Worm (Caenorhabditis elegans) whole organism, L1 larva: ENCODE results near the gene spp-22.

Experiments
- C04F5.9 ChIP-seq: sonication (generic microtip); optimal IDR thresholded peaks from 2 replicates; lab custom pipeline; 2016; ENCODE audit warnings: missing genetic modification characterization, missing compliant biosample characterization
- C16A3.4 ChIP-seq: fragments of 150-350 bp; optimal IDR thresholded peaks from 2 replicates; lab custom pipeline; 2014; ENCODE audit warnings: missing biosample characterization, missing genetic modification characterization
- C34B4.2 ChIP-seq: sonication (generic microtip); optimal IDR thresholded peaks from 2 replicates; lab custom pipeline; 2017; ENCODE audit warnings: mild to moderate bottlenecking, missing genetic modification characterization, missing compliant biosample characterization
- F16B12.6 ChIP-seq: fragments of 150-350 bp; optimal IDR thresholded peaks from 2 replicates; lab custom pipeline; 2014; ENCODE audit warnings: missing biosample characterization, missing genetic modification characterization
- alr-1 ChIP-seq: fragments of 200-800 bp; sonication (Bioruptor generic); optimal IDR thresholded peaks from 2 replicates; lab custom pipeline; 2018; ENCODE audit warnings: borderline replicate concordance, mild to moderate bottlenecking, missing genetic modification characterization, missing compliant biosample characterization
- aly-2 ChIP-seq: fragments of 150-350 bp; optimal IDR thresholded peaks from 2 replicates; lab custom pipeline; 2014; ENCODE audit warnings: missing biosample characterization, missing genetic modification characterization
- blmp-1 ChIP-seq: fragments of 150-350 bp; optimal IDR thresholded peaks from 2 replicates; lab custom pipeline; 2014; ENCODE audit warnings: missing biosample characterization, missing genetic modification characterization
- ceh-82 ChIP-seq, 3 experiments: fragments of 150-350 bp in 1 of 3; sonication (generic microtip) in 2 of 3; optimal IDR thresholded peaks; 2 replicates each; lab custom pipeline; 2014 to 2017; ENCODE audit warnings: missing biosample characterization in 3 of 3, missing genetic modification characterization in 3 of 3
- ces-1 ChIP-seq: fragments of 150-350 bp; optimal IDR thresholded peaks from 2 replicates; lab custom pipeline; 2014; ENCODE audit warnings: missing biosample characterization, missing genetic modification reagents, missing genetic modification characterization
- dsc-1 ChIP-seq: sonication (generic microtip); optimal IDR thresholded peaks from 2 replicates; lab custom pipeline; 2016; ENCODE audit warnings: mild to moderate bottlenecking, missing genetic modification characterization, missing compliant biosample characterization
- egl-13 ChIP-seq: sonication (generic microtip); optimal IDR thresholded peaks from 2 replicates; lab custom pipeline; 2016; ENCODE audit warnings: missing genotype, missing genetic modification reagents, missing genetic modification characterization, missing compliant biosample characterization
- egl-27 ChIP-seq, 2 experiments: fragments of 150-350 bp in 1 of 2; sonication (generic microtip); optimal IDR thresholded peaks; 3 replicates each; lab custom pipeline; 2017 to 2018; ENCODE audit warnings: missing biosample characterization in 2 of 2, missing genetic modification characterization in 2 of 2, missing genetic modification reagents in 2 of 2
- elt-3 ChIP-seq, 6 experiments: fragments of 150-350 bp in 1 of 6; sonication (generic microtip); optimal IDR thresholded peaks; 2 replicates each; lab custom pipeline; 2017 to 2018; ENCODE audit warnings: missing biosample characterization in 6 of 6, missing genetic modification characterization in 6 of 6, inconsistent platforms in 1 of 6
- fkh-10 ChIP-seq: sonication (generic microtip); optimal IDR thresholded peaks from 2 replicates; lab custom pipeline; 2017; ENCODE audit warnings: missing biosample characterization, missing genetic modification reagents, missing genetic modification characterization
- fkh-4 ChIP-seq: sonication (generic microtip); optimal IDR thresholded peaks from 2 replicates; lab custom pipeline; 2016; ENCODE audit warnings: missing compliant biosample characterization, missing genetic modification characterization, borderline replicate concordance
- fkh-8 ChIP-seq: sonication (generic microtip); optimal IDR thresholded peaks from 2 replicates; lab custom pipeline; 2016; ENCODE audit warnings: mild to moderate bottlenecking, missing genetic modification characterization, missing compliant biosample characterization
- fos-1 ChIP-seq: fragments of 150-350 bp; optimal IDR thresholded peaks from 2 replicates; lab custom pipeline; 2014; ENCODE audit warnings: missing biosample characterization, missing genetic modification characterization
- irx-1 ChIP-seq: sonication (generic microtip); optimal IDR thresholded peaks from 2 replicates; lab custom pipeline; 2016; ENCODE audit warnings: missing genetic modification characterization, missing compliant biosample characterization
- lin-13 ChIP-seq: fragments of 150-350 bp; optimal IDR thresholded peaks from 2 replicates; lab custom pipeline; 2014; ENCODE audit warnings: missing biosample characterization, missing genetic modification reagents, missing genetic modification characterization
- lin-14 ChIP-seq: fragments of 200-800 bp; sonication (Bioruptor generic); optimal IDR thresholded peaks from 2 replicates; lab custom pipeline; 2018; ENCODE audit warnings: mild to moderate bottlenecking, missing genetic modification characterization, moderate library complexity, missing compliant biosample characterization
- lin-15B ChIP-seq: fragments of 150-350 bp; sonication (generic microtip); optimal IDR thresholded peaks from 3 replicates; lab custom pipeline; 2014; ENCODE audit warnings: missing biosample characterization, missing genetic modification characterization
- lin-35 ChIP-seq, 2 experiments: fragments of 150-350 bp; optimal IDR thresholded peaks; 2 replicates each; lab custom pipeline; 2014; ENCODE audit warnings: missing biosample characterization in 2 of 2, missing genetic modification characterization in 2 of 2, missing genetic modification reagents in 2 of 2
- lin-39 ChIP-seq: fragments of 150-350 bp; optimal IDR thresholded peaks from 2 replicates; lab custom pipeline; 2014; ENCODE audit warnings: missing biosample characterization, missing genetic modification reagents, missing genetic modification characterization
- lir-3 ChIP-seq: sonication (generic microtip); optimal IDR thresholded peaks from 2 replicates; lab custom pipeline; 2016; ENCODE audit warnings: mild to moderate bottlenecking, missing genetic modification characterization, moderate library complexity, missing compliant biosample characterization; ENCODE audit not compliant: poor library complexity
- lsy-2 ChIP-seq, 2 experiments: fragments of 150-350 bp; optimal IDR thresholded peaks; 2 replicates each; lab custom pipeline; 2014; ENCODE audit warnings: missing biosample characterization in 2 of 2, missing genetic modification characterization in 2 of 2
- mdl-1 ChIP-seq, 2 experiments: fragments of 150-350 bp; optimal IDR thresholded peaks; 2 replicates each; lab custom pipeline; 2014 to 2017; ENCODE audit warnings: missing biosample characterization in 2 of 2, missing genetic modification characterization in 2 of 2, inconsistent platforms in 1 of 2
- mef-2 ChIP-seq: fragments of 150-350 bp; optimal IDR thresholded peaks from 2 replicates; lab custom pipeline; 2014; ENCODE audit warnings: missing biosample characterization, missing genetic modification characterization
- mep-1 ChIP-seq: fragments of 150-350 bp; optimal IDR thresholded peaks from 2 replicates; lab custom pipeline; 2014; ENCODE audit warnings: missing biosample characterization, missing genetic modification characterization
- nhr-20 ChIP-seq: sonication (generic microtip); optimal IDR thresholded peaks from 2 replicates; lab custom pipeline; 2016; ENCODE audit warnings: mild to moderate bottlenecking, missing genetic modification characterization, missing compliant biosample characterization
- nhr-28 ChIP-seq: fragments of 150-350 bp; optimal IDR thresholded peaks from 2 replicates; lab custom pipeline; 2014; ENCODE audit warnings: missing biosample characterization, missing genetic modification characterization
- nhr-47 ChIP-seq: sonication (generic microtip); optimal IDR thresholded peaks from 2 replicates; lab custom pipeline; 2016; ENCODE audit warnings: mild to moderate bottlenecking, missing genetic modification characterization, moderate library complexity, missing compliant biosample characterization
- nhr-71 ChIP-seq: sonication (generic microtip); optimal IDR thresholded peaks from 2 replicates; lab custom pipeline; 2016; ENCODE audit warnings: mild to moderate bottlenecking, missing genetic modification characterization, moderate library complexity, missing compliant biosample characterization
- nhr-76 ChIP-seq: sonication (generic microtip); optimal IDR thresholded peaks from 2 replicates; lab custom pipeline; 2017; ENCODE audit warnings: missing biosample characterization, missing genetic modification characterization
- nhr-84 ChIP-seq: sonication (generic microtip); optimal IDR thresholded peaks from 2 replicates; lab custom pipeline; 2017; ENCODE audit warnings: missing biosample characterization, missing genetic modification characterization
- nhr-85 ChIP-seq: sonication (generic microtip); peaks from one replicate; lab custom pipeline; 2016; ENCODE audit warnings: missing genetic modification characterization, inconsistent platforms, missing compliant biosample characterization
- nhr-90 ChIP-seq: sonication (generic microtip); optimal IDR thresholded peaks from 2 replicates; lab custom pipeline; 2016; ENCODE audit warnings: mild to moderate bottlenecking, missing genetic modification characterization, missing compliant biosample characterization; ENCODE audit not compliant: poor library complexity
- pax-3 ChIP-seq: fragments of 200-800 bp; sonication (Bioruptor generic); optimal IDR thresholded peaks from 2 replicates; lab custom pipeline; 2018; ENCODE audit warnings: mild to moderate bottlenecking, missing genetic modification characterization, moderate library complexity, missing compliant biosample characterization
- rnt-1 ChIP-seq: sonication (generic microtip); optimal IDR thresholded peaks from 2 replicates; lab custom pipeline; 2016; ENCODE audit warnings: mild to moderate bottlenecking, missing genetic modification characterization, moderate library complexity, missing compliant biosample characterization
- skn-1 ChIP-seq: fragments of 150-350 bp; optimal IDR thresholded peaks from 2 replicates; lab custom pipeline; 2014; ENCODE audit warnings: missing biosample characterization, missing genetic modification characterization
- sptf-1 ChIP-seq: fragments of 150-350 bp; optimal IDR thresholded peaks from 2 replicates; lab custom pipeline; 2014; ENCODE audit warnings: missing biosample characterization, missing genetic modification characterization
- sup-37 ChIP-seq: fragments of 200-800 bp; sonication (Bioruptor generic); optimal IDR thresholded peaks from 2 replicates; lab custom pipeline; 2018; ENCODE audit warnings: mild to moderate bottlenecking, missing genetic modification characterization, missing compliant biosample characterization
- unc-30 ChIP-seq: sonication (generic microtip); optimal IDR thresholded peaks from 2 replicates; lab custom pipeline; 2017; ENCODE audit warnings: missing biosample characterization, missing genetic modification characterization
- unc-98 ChIP-seq: fragments of 200-800 bp; sonication (Bioruptor generic); IDR thresholded peaks from 2 replicates; pipeline ENCODE4 v1.3.6; 2022; ENCODE audit warnings: missing genetic modification characterization, missing compliant biosample characterization
- vab-15 ChIP-seq: sonication (generic microtip); optimal IDR thresholded peaks from 2 replicates; lab custom pipeline; 2017; ENCODE audit warnings: missing genotype, mild to moderate bottlenecking, missing genetic modification characterization, missing compliant biosample characterization
- xbp-1 ChIP-seq: sonication (generic microtip); optimal IDR thresholded peaks from 2 replicates; lab custom pipeline; 2016; ENCODE audit warnings: missing genetic modification characterization, missing compliant biosample characterization
- ztf-4 ChIP-seq: fragments of 150-350 bp; optimal IDR thresholded peaks from 2 replicates; lab custom pipeline; 2014; ENCODE audit warnings: missing biosample characterization, missing genetic modification characterization

Gene spp-22

DNA sequence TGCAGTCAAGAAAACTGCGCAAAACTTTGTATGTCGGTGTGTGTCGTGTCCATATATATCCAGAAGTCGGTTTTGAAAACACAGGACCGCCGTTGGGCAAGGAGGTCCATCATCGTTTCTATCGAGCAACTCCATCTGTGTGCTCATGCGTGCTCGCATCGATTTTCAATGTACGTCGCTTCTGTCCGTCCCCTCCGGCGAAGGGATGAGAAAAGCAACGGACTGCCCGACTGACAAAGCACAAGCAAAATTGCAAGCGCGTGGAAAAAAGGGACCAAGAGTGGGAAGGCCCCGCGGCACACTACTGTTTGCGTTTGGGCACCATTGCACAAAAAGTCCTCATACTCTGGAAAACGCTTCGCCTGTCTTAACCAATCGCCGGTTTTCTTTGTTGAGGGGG, 10.9 kb downstream of the spp-22 start:
- TF ChIP-seq fkh-8 (tag; lab: Kevin White, UChicago) (no peak), ztf-4 (tag; lab: Kevin White, UChicago) (no peak), lin-14 (GFP tag; lab: Kevin White, UChicago) (peak; percentile 50)

DNA sequence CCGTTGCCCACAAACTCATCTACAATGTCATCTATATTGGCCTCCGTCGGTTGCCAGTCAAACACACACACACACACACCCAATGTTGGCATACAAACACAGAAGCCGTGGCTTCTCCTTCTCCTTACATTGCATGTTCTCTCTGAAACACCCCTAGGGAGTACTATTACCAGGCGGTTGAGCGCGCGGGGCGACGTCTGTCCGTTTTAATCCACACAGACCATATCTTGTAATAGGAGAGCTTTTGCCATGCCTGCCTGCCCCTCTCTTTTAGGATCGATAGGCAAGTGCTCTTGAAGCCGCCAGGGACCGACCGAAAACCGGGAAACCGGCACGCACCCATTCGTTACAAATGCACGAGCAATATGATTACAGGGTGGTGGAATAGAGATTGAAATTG, 13.0 kb downstream of the spp-22 start:
- TF ChIP-seq lin-39 (tag; lab: Kevin White, UChicago), result no peak
- peak; percentile 28 for TF ChIP-seq lin-14 (GFP tag; lab: Kevin White, UChicago)

DNA sequence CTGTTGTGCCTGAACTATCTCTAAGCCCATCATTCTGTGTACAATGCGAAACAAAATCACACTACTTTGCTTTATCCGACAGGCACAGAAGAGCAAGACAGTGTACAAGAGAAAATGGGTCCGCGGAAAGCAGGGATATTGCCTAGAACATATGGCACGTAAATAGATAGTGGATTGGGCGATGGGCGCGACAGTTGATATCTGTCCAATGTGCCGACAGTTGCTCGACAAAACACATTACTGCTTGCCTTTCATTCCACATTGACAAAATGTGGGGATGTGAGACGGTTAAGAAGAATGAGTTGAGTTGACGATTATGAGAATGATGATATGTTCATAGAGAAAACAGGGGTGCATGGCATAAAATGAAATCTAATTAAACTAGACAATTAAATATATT, 13.5 kb downstream of the spp-22 start:
- TF ChIP-seq rnt-1 (tag; lab: Kevin White, UChicago) (peak; percentile 53), unc-30 (tag; lab: Kevin White, UChicago) (no peak), lin-14 (GFP tag; lab: Kevin White, UChicago) (peak; percentile 21), nhr-20 (tag; lab: Kevin White, UChicago) (peak; percentile 8), nhr-71 (tag; lab: Kevin White, UChicago) (peak; percentile 41)

DNA sequence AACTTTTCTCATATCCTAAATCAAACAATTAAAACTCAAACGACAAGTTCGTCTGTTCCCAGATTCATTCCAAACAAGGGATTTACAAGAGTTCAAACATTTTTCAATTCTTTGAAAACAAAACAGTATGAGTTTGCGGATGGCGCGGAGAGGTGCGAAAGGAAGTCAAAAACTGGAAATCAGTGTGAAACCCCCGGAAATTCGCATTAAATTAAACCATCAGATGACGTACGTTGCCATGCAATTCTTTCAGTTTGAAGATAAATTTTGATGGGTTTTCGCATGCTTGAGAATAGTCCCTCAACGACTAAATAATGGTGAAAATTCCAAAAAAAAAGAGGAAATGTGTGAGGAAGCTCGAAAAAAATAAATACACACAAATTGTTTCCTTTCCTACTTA, 17.9 kb downstream of the spp-22 start:
- TF ChIP-seq fkh-10 (no peak), lin-15B (tag; lab: Kevin White, UChicago) (no peak), unc-98 (GFP tag; lab: Robert Waterston, UW) (no peak), C34B4.2 (tag; lab: Kevin White, UChicago) (no peak), F16B12.6 (tag; lab: Kevin White, UChicago) (no peak), nhr-84 (no peak), mef-2 (no peak), C04F5.9 (tag; lab: Kevin White, UChicago) (no peak), egl-13 (no peak), lin-13 (no peak), alr-1 (tag; lab: Kevin White, UChicago) (no peak), skn-1 (no peak), aly-2 (tag; lab: Kevin White, UChicago) (no peak), blmp-1 (tag; lab: Kevin White, UChicago) (no peak), lin-35 (GFP tag; optimal IDR thresholded peaks at IDR 0.05; lab: Kevin White, UChicago) (no peak), dsc-1 (tag; lab: Kevin White, UChicago) (no peak), fkh-4 (tag; lab: Kevin White, UChicago) (no peak), nhr-90 (tag; lab: Kevin White, UChicago) (no peak)

DNA sequence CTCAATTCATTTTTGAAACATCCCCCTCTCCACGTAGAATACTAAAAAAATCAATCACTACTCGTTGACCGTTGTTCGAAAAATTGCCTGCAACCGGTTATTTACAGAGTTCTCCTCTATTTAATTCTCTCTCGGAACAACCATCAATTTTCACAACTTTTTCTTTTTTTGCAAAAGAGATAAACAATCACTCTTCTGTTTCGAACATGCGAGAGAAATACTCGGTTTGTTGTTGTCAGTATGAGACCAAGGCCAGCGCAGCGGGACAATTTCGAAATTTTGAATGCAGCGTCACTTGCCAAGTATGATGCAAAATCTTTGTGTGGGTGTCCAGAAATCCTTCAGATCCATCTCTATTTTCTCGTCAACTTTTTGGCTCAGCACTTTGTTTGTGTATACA, 18.8 kb downstream of the spp-22 start:
- TF ChIP-seq irx-1 (peak; percentile 3), sup-37 (no peak), nhr-85 (tag; lab: Kevin White, UChicago) (peak; percentile 77), ces-1 (GFP tag; lab: Kevin White, UChicago) (no peak), lir-3 (no peak), nhr-76 (tag; lab: Kevin White, UChicago) (no peak), mep-1 (tag; lab: Kevin White, UChicago) (peak; percentile 21), egl-27 (tag; optimal IDR thresholded peaks at IDR 0.05; lab: Kevin White, UChicago) (no peak), pax-3 (no peak), lin-15B (tag; lab: Kevin White, UChicago) (no peak), C34B4.2 (tag; lab: Kevin White, UChicago) (no peak), fos-1 (peak; percentile 12), vab-15 (tag; lab: Kevin White, UChicago) (no peak), lsy-2 (tag; optimal IDR thresholded peaks at IDR 0.05; lab: Kevin White, UChicago) (peak in 1 of 2 experiments; percentile 25), nhr-20 (tag; lab: Kevin White, UChicago) (peak; percentile 27), nhr-28 (no peak), nhr-71 (tag; lab: Kevin White, UChicago) (peak; percentile 35), blmp-1 (tag; lab: Kevin White, UChicago) (peak; percentile 49), C16A3.4 (tag; lab: Kevin White, UChicago) (no peak), elt-3 (tag; optimal IDR thresholded peaks at IDR 0.05; lab: Kevin White, UChicago) (peak in 1 of 6 experiments; percentile 10), aly-2 (tag; lab: Kevin White, UChicago) (peak; percentile 84), xbp-1 (peak; percentile 7), sptf-1 (no peak), nhr-47 (tag; lab: Kevin White, UChicago) (peak; percentile 26), mdl-1 (tag; optimal IDR thresholded peaks at IDR 0.05; lab: Kevin White, UChicago) (no peak), ceh-82 (tag; optimal IDR thresholded peaks at IDR 0.05; lab: Kevin White, UChicago) (peak in 1 of 3 experiments; percentile 5)
